Fruit fly (Drosophila melanogaster) whole organism, wandering third instar larva: ENCODE results near the gene Set.
A peak's percentile ranks its signal among the peaks of the same experiment; 100 is the strongest.

Experiments
- Abd-B ChIP-seq: fragments of >200 bp; optimal IDR thresholded peaks from 2 replicates; lab custom pipeline; 2017; ENCODE audit warnings: missing biosample characterization, missing genetic modification characterization
- CG32264 ChIP-seq: fragments of 200-800 bp; sonication (Bioruptor generic); optimal IDR thresholded peaks from 2 replicates; lab custom pipeline; 2016; ENCODE audit warnings: missing biosample characterization, missing genetic modification characterization
- CG9705 ChIP-seq: fragments of 200-800 bp; sonication (Bioruptor generic); optimal IDR thresholded peaks from 2 replicates; lab custom pipeline; 2018; ENCODE audit warnings: missing biosample characterization, mild to moderate bottlenecking, missing genetic modification characterization
- CrebA ChIP-seq: fragments of 200-800 bp; sonication (Bioruptor generic); optimal IDR thresholded peaks from 2 replicates; lab custom pipeline; 2016; ENCODE audit warnings: missing biosample characterization, mild to moderate bottlenecking, missing genetic modification characterization, borderline replicate concordance
- Dfd ChIP-seq: fragments of >200 bp; optimal IDR thresholded peaks from 2 replicates; lab custom pipeline; 2017; ENCODE audit warnings: missing biosample characterization, missing genetic modification characterization
- Dif ChIP-seq: fragments of 200-275, 200-300 bp; sonication (Bioruptor generic); optimal IDR thresholded peaks from 2 replicates; lab custom pipeline; 2018; ENCODE audit warnings: missing biosample characterization, missing genetic modification characterization; ENCODE audit not compliant: partially characterized antibody
- GATAd ChIP-seq: sonication (Bioruptor generic); optimal IDR thresholded peaks from 2 replicates; lab custom pipeline; 2016; ENCODE audit warnings: missing biosample characterization, missing genetic modification characterization
- HLH106 ChIP-seq: fragments of 200-800 bp; optimal IDR thresholded peaks from 3 replicates; lab custom pipeline; 2019; ENCODE audit warnings: missing biosample characterization, mild to moderate bottlenecking, missing genetic modification characterization, moderate library complexity
- Hnf4 ChIP-seq: fragments of 200-800 bp; sonication (Bioruptor generic); optimal IDR thresholded peaks from 2 replicates; lab custom pipeline; 2016; ENCODE audit warnings: missing biosample characterization, mild to moderate bottlenecking, missing genetic modification characterization
- Hr78 ChIP-seq: fragments of >200 bp; optimal IDR thresholded peaks from 2 replicates; lab custom pipeline; 2017; ENCODE audit warnings: missing biosample characterization, missing genetic modification characterization
- Hr83 ChIP-seq: fragments of 200-300 bp; sonication (Bioruptor generic); optimal IDR thresholded peaks from 2 replicates; lab custom pipeline; 2016; ENCODE audit warnings: missing biosample characterization, mild to moderate bottlenecking, missing genetic modification characterization, moderate library complexity; ENCODE audit not compliant: poor library complexity, severe bottlenecking
- Jra ChIP-seq: sonication (Bioruptor generic); optimal IDR thresholded peaks from 2 replicates; lab custom pipeline; 2016; ENCODE audit warnings: missing biosample characterization, missing genetic modification characterization
- Mio ChIP-seq: sonication (Bioruptor generic); optimal IDR thresholded peaks from 2 replicates; lab custom pipeline; 2016; ENCODE audit warnings: missing biosample characterization, missing genetic modification characterization
- Myc ChIP-seq: fragments of >200 bp; optimal IDR thresholded peaks from 2 replicates; lab custom pipeline; 2017
- N ChIP-seq: fragments of >200 bp; optimal IDR thresholded peaks from 2 replicates; lab custom pipeline; 2018; ENCODE audit warnings: missing biosample characterization, missing external identifiers, missing genetic modification characterization
- OdsH ChIP-seq: fragments of 200-800 bp; sonication (Bioruptor generic); optimal IDR thresholded peaks from 2 replicates; lab custom pipeline; 2016; ENCODE audit warnings: missing biosample characterization, mild to moderate bottlenecking, missing genetic modification characterization
- Rel ChIP-seq, 2 experiments: fragments of 200-800 bp; sonication (Bioruptor generic) in 1 of 2; optimal IDR thresholded peaks; 2 replicates in 1 of 2; 3 replicates in 1 of 2; lab custom pipeline; 2016 to 2019; ENCODE audit warnings: mild to moderate bottlenecking in 2 of 2, missing biosample characterization in 2 of 2, missing genetic modification characterization in 2 of 2, moderate library complexity in 1 of 2
- Sp1 ChIP-seq: fragments of 200-800 bp; sonication (Bioruptor generic); optimal IDR thresholded peaks from 3 replicates; lab custom pipeline; 2019; ENCODE audit warnings: missing biosample characterization, mild to moderate bottlenecking, missing genetic modification characterization, moderate library complexity
- Vsx2 ChIP-seq: fragments of 200-300, 225-300 bp; sonication (Bioruptor generic); optimal IDR thresholded peaks from 2 replicates; lab custom pipeline; 2018; ENCODE audit warnings: missing biosample characterization, missing genetic modification characterization; ENCODE audit not compliant: partially characterized antibody
- br ChIP-seq: fragments of 200-800 bp; sonication (Bioruptor generic); optimal IDR thresholded peaks from 2 replicates; lab custom pipeline; 2016; ENCODE audit warnings: missing biosample characterization, missing genetic modification characterization
- brk ChIP-seq: fragments of 200-800 bp; sonication (Bioruptor generic); optimal IDR thresholded peaks from 2 replicates; lab custom pipeline; 2016; ENCODE audit warnings: missing biosample characterization, mild to moderate bottlenecking, missing genetic modification characterization
- dl ChIP-seq, 2 experiments: fragments of 175-275, 200-275 bp in 1 of 2; fragments of 200-275 bp in 1 of 2; sonication (Bioruptor generic); optimal IDR thresholded peaks; lab custom pipeline; 2018; ENCODE audit warnings: mild to moderate bottlenecking in 2 of 2, missing biosample characterization in 2 of 2, missing genetic modification characterization in 2 of 2, moderate library complexity in 2 of 2; ENCODE audit not compliant: partially characterized antibody in 2 of 2, insufficient read depth in 1 of 2
- dsf ChIP-seq: sonication (Bioruptor generic); optimal IDR thresholded peaks from 2 replicates; lab custom pipeline; 2016; ENCODE audit warnings: missing biosample characterization, missing genetic modification characterization, borderline replicate concordance
- ey ChIP-seq: fragments of 200-800 bp; sonication (Bioruptor generic); optimal IDR thresholded peaks from 2 replicates; lab custom pipeline; 2016; ENCODE audit warnings: missing biosample characterization, missing genetic modification characterization
- foxo ChIP-seq, 2 experiments: fragments of 200-800 bp; sonication (Bioruptor generic); optimal IDR thresholded peaks; 2 replicates in 1 of 2; 3 replicates in 1 of 2; lab custom pipeline; 2016 to 2017; ENCODE audit warnings: missing biosample characterization in 2 of 2, missing genetic modification characterization in 2 of 2
- fru ChIP-seq: fragments of 200-800 bp; sonication (Bioruptor generic); optimal IDR thresholded peaks from 3 replicates; lab custom pipeline; 2016; ENCODE audit warnings: missing biosample characterization, mild to moderate bottlenecking, missing genetic modification characterization
- h ChIP-seq: fragments of 200-800 bp; sonication (Bioruptor generic); optimal IDR thresholded peaks from 3 replicates; lab custom pipeline; 2016; ENCODE audit warnings: missing biosample characterization, mild to moderate bottlenecking, missing genetic modification characterization
- jim ChIP-seq: fragments of 175-275, 200-325 bp; sonication (Bioruptor generic); optimal IDR thresholded peaks from 2 replicates; lab custom pipeline; 2016; ENCODE audit warnings: missing biosample characterization, mild to moderate bottlenecking, missing genetic modification characterization
- lola ChIP-seq: fragments of >200 bp; optimal IDR thresholded peaks from 2 replicates; lab custom pipeline; 2017; ENCODE audit warnings: missing biosample characterization, missing genetic modification characterization
- psq ChIP-seq: fragments of 200-800 bp; sonication (Bioruptor generic); optimal IDR thresholded peaks from 3 replicates; lab custom pipeline; 2017; ENCODE audit warnings: missing biosample characterization, mild to moderate bottlenecking, missing genetic modification characterization, moderate library complexity
- rgr ChIP-seq: fragments of 200-800 bp; sonication (Bioruptor generic); optimal IDR thresholded peaks from 3 replicates; lab custom pipeline; 2016; ENCODE audit warnings: missing biosample characterization, mild to moderate bottlenecking, missing genetic modification characterization
- sv ChIP-seq: fragments of 200-800 bp; sonication (Bioruptor generic); optimal IDR thresholded peaks from 3 replicates; lab custom pipeline; 2016; ENCODE audit warnings: missing biosample characterization, missing genetic modification characterization
- tai ChIP-seq: sonication (Bioruptor generic); optimal IDR thresholded peaks from 2 replicates; lab custom pipeline; 2016; ENCODE audit warnings: missing biosample characterization, missing genetic modification characterization
- usp ChIP-seq: fragments of >200 bp; optimal IDR thresholded peaks from 2 replicates; lab custom pipeline; 2017; ENCODE audit warnings: missing biosample characterization, missing genetic modification characterization
- woc ChIP-seq: sonication (Bioruptor generic); optimal IDR thresholded peaks from 2 replicates; lab custom pipeline; 2016; ENCODE audit warnings: missing biosample characterization, mild to moderate bottlenecking, missing genetic modification characterization

Gene Set

dm6 chr3R:15293878-15294350, 30.6 kb downstream of the Set start:
- TF ChIP-seq usp (GFP tag; lab: Kevin White, UChicago): no peak
- TF ChIP-seq CG9705 (GFP tag; lab: Kevin White, UChicago): no peak
- peak; percentile 55 for TF ChIP-seq woc (GFP tag; lab: Kevin White, UChicago)
- TF ChIP-seq, all 38 proteins: peak for 1

- TF ChIP-seq woc (GFP tag; lab: Kevin White, UChicago) (no peak), h (GFP tag; lab: Kevin White, UChicago) (peak; percentile 45), Vsx2 (GFP tag; lab: Kevin White, UChicago) (no peak), Hr78 (GFP tag; lab: Kevin White, UChicago) (no peak), Dfd (GFP tag; lab: Kevin White, UChicago) (no peak), GATAd (no peak), fru (GFP tag; lab: Kevin White, UChicago) (no peak), Abd-B (no peak), CG32264 (no peak), jim (GFP tag; lab: Kevin White, UChicago) (no peak), CrebA (GFP tag; lab: Kevin White, UChicago) (no peak), HLH106 (no peak), brk (GFP tag; lab: Kevin White, UChicago) (no peak), dsf (GFP tag; lab: Kevin White, UChicago) (no peak), br (GFP tag; lab: Kevin White, UChicago) (no peak), Myc (lab: Kevin White, UChicago) (no peak), Mio (GFP tag; lab: Kevin White, UChicago) (no peak), ey (GFP tag; lab: Kevin White, UChicago) (no peak), lola (GFP tag; lab: Kevin White, UChicago) (no peak), psq (GFP tag; lab: Kevin White, UChicago) (peak; percentile 94), rgr (GFP tag; lab: Kevin White, UChicago) (no peak), Hr83 (GFP tag; lab: Kevin White, UChicago) (peak; percentile 13), OdsH (GFP tag; lab: Kevin White, UChicago) (no peak), Dif (no peak), Sp1 (GFP tag; lab: Kevin White, UChicago) (no peak), dl (GFP tag; optimal IDR thresholded peaks at IDR 0.05; lab: Kevin White, UChicago; ENCODE audit: insufficient read depth in 1 of 2, partially characterized antibody in 2 of 2) (peak in 1 of 2 experiments; percentile 17), Hnf4 (GFP tag; lab: Kevin White, UChicago) (no peak), Jra (GFP tag; lab: Kevin White, UChicago) (no peak), Rel (GFP tag; optimal IDR thresholded peaks at IDR 0.05; lab: Kevin White, UChicago) (no peak), Rel (tag; optimal IDR thresholded peaks at IDR 0.05; lab: Kevin White, UChicago) (peak; percentile 59), CG9705 (GFP tag; lab: Kevin White, UChicago) (no peak), sv (no peak), tai (GFP tag; lab: Kevin White, UChicago) (no peak), N (GFP tag; lab: Kevin White, UChicago) (no peak), usp (GFP tag; lab: Kevin White, UChicago) (no peak)
Measured at dm6 chr3R:15297904-15298303, 34.6 kb downstream of the Set start.

- TF ChIP-seq Dfd (GFP tag; lab: Kevin White, UChicago) (peak; percentile 96), Dif (no peak)
Measured at dm6 chr3R:15305246-15305645, 41.9 kb downstream of the Set start.

- TF ChIP-seq ey (GFP tag; lab: Kevin White, UChicago): no peak
- no peak for TF ChIP-seq Hnf4 (GFP tag; lab: Kevin White, UChicago)
- TF ChIP-seq jim (GFP tag; lab: Kevin White, UChicago): no peak
- no peak for TF ChIP-seq fru (GFP tag; lab: Kevin White, UChicago)
- no peak for TF ChIP-seq foxo (GFP tag; optimal IDR thresholded peaks at IDR 0.05; lab: Kevin White, UChicago)
Measured at dm6 chr3R:15309924-15310323, 46.6 kb downstream of the Set start, which contains the start of gene Tm2. TSS of gene Tm2 (plus strand) at chr3R:15310193.
